Fruit fly (Drosophila melanogaster) whole organism, embryonic: Measurements from ENCODE around the gene CG4456.

Source experiments
- CG10267 ChIP-seq: fragments of 200-800 bp; sonication (Bioruptor generic); optimal IDR thresholded peaks from 2 replicates; lab custom pipeline; 2018; ENCODE audit warnings: missing biosample characterization, mild to moderate bottlenecking, missing genetic modification characterization, moderate library complexity
- CG10462 ChIP-seq: fragments of 200-800 bp; sonication (Bioruptor generic); optimal IDR thresholded peaks from 2 replicates; lab custom pipeline; 2016; ENCODE audit warnings: missing biosample characterization, missing genetic modification characterization
- CG14441 ChIP-seq: fragments of 200-800 bp; sonication (Bioruptor generic); IDR thresholded peaks from 2 replicates; pipeline ENCODE4 v1.3.6; 2022; ENCODE audit warnings: missing biosample characterization, missing genetic modification characterization
- CG15514 ChIP-seq: fragments of 200-800 bp; sonication (Bioruptor generic); optimal IDR thresholded peaks from 3 replicates; lab custom pipeline; 2017; ENCODE audit warnings: missing biosample characterization, missing genetic modification characterization, mild to moderate bottlenecking, moderate library complexity, missing genetic modification reagents
- CG16863 ChIP-seq: fragments of 200-800 bp; sonication (Bioruptor generic); optimal IDR thresholded peaks from 3 replicates; lab custom pipeline; 2016; ENCODE audit warnings: missing biosample characterization, missing genetic modification characterization
- CG17328 ChIP-seq: fragments of 200-800 bp; sonication (Bioruptor generic); IDR thresholded peaks from 2 replicates; pipeline ENCODE4 v1.3.6; 2022; ENCODE audit warnings: missing biosample characterization, missing genetic modification characterization
- CG17829 ChIP-seq: fragments of 200-800 bp; optimal IDR thresholded peaks from 2 replicates; lab custom pipeline; 2019; ENCODE audit warnings: missing biosample characterization, mild to moderate bottlenecking, missing genetic modification characterization, moderate library complexity
- CG2116 ChIP-seq: fragments of 200-800 bp; sonication (Bioruptor generic); optimal IDR thresholded peaks from 3 replicates; lab custom pipeline; 2018; ENCODE audit warnings: missing biosample characterization, mild to moderate bottlenecking, missing genetic modification characterization
- CG2889 ChIP-seq: fragments of 200-800 bp; sonication (Bioruptor generic); IDR thresholded peaks from 3 replicates; pipeline ENCODE4 v1.3.6; 2022; ENCODE audit warnings: missing biosample characterization, missing genetic modification characterization
- CG3281 ChIP-seq: fragments of 200-800 bp; sonication (Bioruptor generic); optimal IDR thresholded peaks from 3 replicates; lab custom pipeline; 2017; ENCODE audit warnings: missing biosample characterization, mild to moderate bottlenecking, missing genetic modification characterization
- CG3407 ChIP-seq: fragments of 200-800 bp; sonication (Bioruptor generic); optimal IDR thresholded peaks from 2 replicates; lab custom pipeline; 2018; ENCODE audit warnings: missing biosample characterization, mild to moderate bottlenecking, missing genetic modification characterization
- CG34224 ChIP-seq: fragments of 200-800 bp; sonication (Bioruptor generic); IDR thresholded peaks from 3 replicates; pipeline ENCODE4 v1.3.6; 2022; ENCODE audit warnings: missing biosample characterization, missing genetic modification characterization; ENCODE audit not compliant: partially characterized antibody
- CG3838 ChIP-seq: fragments of 200-800 bp; sonication (Bioruptor generic); optimal IDR thresholded peaks from 3 replicates; lab custom pipeline; 2016; ENCODE audit warnings: missing biosample characterization, missing genetic modification characterization
- CG3995 ChIP-seq: fragments of 200-800 bp; sonication (Bioruptor generic); optimal IDR thresholded peaks from 3 replicates; lab custom pipeline; 2016; ENCODE audit warnings: missing biosample characterization, missing genetic modification characterization
- CG42726 ChIP-seq: fragments of 200-800 bp; sonication (Bioruptor generic); IDR thresholded peaks from 2 replicates; pipeline ENCODE4 v1.3.6; 2022; ENCODE audit warnings: missing biosample characterization, missing genetic modification characterization; ENCODE audit not compliant: partially characterized antibody
- CG4282 ChIP-seq: fragments of 200-800 bp; sonication (Bioruptor generic); optimal IDR thresholded peaks from 2 replicates; lab custom pipeline; 2016; ENCODE audit warnings: missing biosample characterization, missing genetic modification characterization
- CG5245 ChIP-seq: fragments of 200-800 bp; sonication (Bioruptor generic); optimal IDR thresholded peaks from 3 replicates; lab custom pipeline; 2016; ENCODE audit warnings: missing biosample characterization, missing genetic modification characterization
- CG6813 ChIP-seq: fragments of 200-800 bp; sonication (Bioruptor generic); optimal IDR thresholded peaks from 2 replicates; lab custom pipeline; 2017; ENCODE audit warnings: missing biosample characterization, missing genetic modification characterization, mild to moderate bottlenecking, moderate library complexity, missing genetic modification reagents
- CG7928 ChIP-seq: fragments of 200-800 bp; sonication (Bioruptor generic); optimal IDR thresholded peaks from 2 replicates; lab custom pipeline; 2017; ENCODE audit warnings: missing biosample characterization, mild to moderate bottlenecking, missing genetic modification characterization
- CG7963 ChIP-seq: fragments of 200-800 bp; sonication (Bioruptor generic); IDR thresholded peaks from 3 replicates; pipeline ENCODE4 v1.3.6; 2022; ENCODE audit warnings: missing biosample characterization, missing genetic modification characterization; ENCODE audit not compliant: partially characterized antibody
- D19A ChIP-seq: fragments of 200-800 bp; optimal IDR thresholded peaks from 3 replicates; lab custom pipeline; 2019; ENCODE audit warnings: missing biosample characterization, mild to moderate bottlenecking, missing genetic modification characterization, moderate library complexity
- Fer1 ChIP-seq: fragments of 200-800 bp; sonication (Bioruptor generic); optimal IDR thresholded peaks from 2 replicates; lab custom pipeline; 2017; ENCODE audit warnings: missing biosample characterization, mild to moderate bottlenecking, missing genetic modification characterization
- Gsc ChIP-seq: fragments of 200-800 bp; sonication (Bioruptor generic); IDR thresholded peaks from 2 replicates; pipeline ENCODE4 v1.3.6; 2022; ENCODE audit warnings: missing biosample characterization, missing genetic modification characterization
- Hsf ChIP-seq: fragments of 200-800 bp; sonication (Bioruptor generic); optimal IDR thresholded peaks from 3 replicates; lab custom pipeline; 2016; ENCODE audit warnings: missing biosample characterization, missing genetic modification characterization
- MBD-R2 ChIP-seq: fragments of 200-800 bp; sonication (Bioruptor generic); IDR thresholded peaks from 2 replicates; pipeline ENCODE4 v1.3.6; 2022; ENCODE audit warnings: missing biosample characterization, missing genetic modification characterization
- Opbp ChIP-seq: fragments of 200-800 bp; sonication (Bioruptor generic); IDR thresholded peaks from 3 replicates; pipeline ENCODE4 v1.3.6; 2022; ENCODE audit warnings: missing biosample characterization, missing genetic modification characterization; ENCODE audit not compliant: partially characterized antibody
- Pdp1 ChIP-seq, 2 experiments: fragments of 200-800 bp; sonication (Bioruptor generic); optimal IDR thresholded peaks; 3 replicates each; lab custom pipeline; 2016; ENCODE audit warnings: missing biosample characterization in 2 of 2, missing genetic modification characterization in 2 of 2, mild to moderate bottlenecking in 1 of 2, moderate library complexity in 1 of 2
- Ravus ChIP-seq: fragments of 200-800 bp; sonication (Bioruptor generic); IDR thresholded peaks from 2 replicates; pipeline ENCODE4 v1.3.6; 2022; ENCODE audit warnings: missing biosample characterization, missing genetic modification characterization
- Sin3A ChIP-seq: fragments of >200 bp; optimal IDR thresholded peaks from 2 replicates; lab custom pipeline; 2018
- Sry-δ ChIP-seq: fragments of 200-800 bp; sonication (Bioruptor generic); optimal IDR thresholded peaks from 2 replicates; lab custom pipeline; 2016; ENCODE audit warnings: missing biosample characterization, missing genetic modification characterization
- Vsx1 ChIP-seq: fragments of 200-800 bp; sonication (Bioruptor generic); optimal IDR thresholded peaks from 2 replicates; lab custom pipeline; 2017; ENCODE audit warnings: missing biosample characterization, mild to moderate bottlenecking, missing genetic modification characterization, missing genetic modification reagents
- amos ChIP-seq: fragments of 200-800 bp; sonication (Bioruptor generic); IDR thresholded peaks from 2 replicates; pipeline ENCODE4 v1.3.6; 2022; ENCODE audit warnings: missing biosample characterization, missing genetic modification characterization; ENCODE audit not compliant: partially characterized antibody
- bsh ChIP-seq, 2 experiments: fragments of 200-800 bp; sonication (Bioruptor generic); optimal IDR thresholded peaks; 2 replicates each; lab custom pipeline; 2017 to 2018; ENCODE audit warnings: mild to moderate bottlenecking in 2 of 2, missing biosample characterization in 2 of 2, missing genetic modification characterization in 2 of 2, moderate library complexity in 1 of 2
- dpn ChIP-seq, 2 experiments: fragments of 200-800 bp; sonication (Bioruptor generic); optimal IDR thresholded peaks; 3 replicates each; lab custom pipeline; 2016; ENCODE audit warnings: missing biosample characterization in 2 of 2, missing genetic modification characterization in 2 of 2
- gsb-n ChIP-seq: fragments of 200-800 bp; sonication (Bioruptor generic); optimal IDR thresholded peaks from 3 replicates; lab custom pipeline; 2018; ENCODE audit warnings: missing biosample characterization, mild to moderate bottlenecking, missing genetic modification characterization
- hbn ChIP-seq: fragments of 200-800 bp; sonication (Bioruptor generic); IDR thresholded peaks from 2 replicates; pipeline ENCODE4 v1.3.6; 2022; ENCODE audit warnings: missing biosample characterization, missing genetic modification characterization; ENCODE audit not compliant: partially characterized antibody
- insv ChIP-seq, 2 experiments: fragments of 200-800 bp; sonication (Bioruptor generic); optimal IDR thresholded peaks; 3 replicates each; lab custom pipeline; 2016 to 2018; ENCODE audit warnings: missing biosample characterization in 2 of 2, missing genetic modification characterization in 2 of 2
- mld ChIP-seq: fragments of 200-800 bp; sonication (Bioruptor generic); IDR thresholded peaks from 3 replicates; pipeline ENCODE4 v1.3.6; 2022; ENCODE audit warnings: missing biosample characterization, missing genetic modification characterization; ENCODE audit not compliant: partially characterized antibody
- oc ChIP-seq: fragments of 200-800 bp; sonication (Bioruptor generic); optimal IDR thresholded peaks from 2 replicates; lab custom pipeline; 2018; ENCODE audit warnings: missing biosample characterization, mild to moderate bottlenecking, missing genetic modification characterization, moderate library complexity
- pzg ChIP-seq: fragments of 200-800 bp; sonication (Bioruptor generic); optimal IDR thresholded peaks from 3 replicates; lab custom pipeline; 2018; ENCODE audit warnings: missing biosample characterization, mild to moderate bottlenecking, missing genetic modification characterization, moderate library complexity
- yki ChIP-seq: fragments of >200 bp; optimal IDR thresholded peaks from 3 replicates; lab custom pipeline; 2018
- zen2 ChIP-seq: fragments of 200-800 bp; sonication (Bioruptor generic); IDR thresholded peaks from 3 replicates; pipeline ENCODE4 v1.3.6; 2022; ENCODE audit warnings: missing biosample characterization, missing genetic modification characterization; ENCODE audit not compliant: partially characterized antibody

CG4456 gene

DNA sequence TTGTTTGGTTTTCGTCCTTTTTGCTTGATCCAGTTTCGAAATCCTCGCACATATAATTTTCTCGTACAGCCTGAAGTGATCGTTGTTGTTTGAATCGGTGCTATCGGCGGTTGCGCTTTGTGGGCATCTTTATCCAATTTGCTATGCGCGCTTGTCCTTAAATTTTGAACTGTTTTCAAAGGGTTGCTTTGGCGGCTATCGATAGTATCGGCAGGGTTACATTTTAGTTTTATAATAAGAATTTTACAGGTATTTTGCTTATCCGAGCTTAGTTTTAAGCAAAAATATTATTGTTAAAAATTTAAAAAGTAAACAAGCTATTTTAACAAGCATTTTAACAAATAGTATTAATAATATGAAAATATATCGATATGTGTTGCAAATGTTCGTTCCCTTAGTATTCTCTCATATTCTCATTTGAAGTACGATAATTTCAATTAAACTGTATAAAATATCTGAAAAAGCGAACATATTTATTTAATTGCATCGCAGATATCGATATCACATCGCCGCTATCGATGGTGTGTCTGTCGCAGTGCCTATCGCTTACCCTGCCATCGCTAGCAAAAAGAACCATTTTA lies 5.6 kb upstream of the CG4456 start, which contains the start of the genes Klp67A and CG4452 (continued):
- TF ChIP-seq CG17328 (GFP tag; lab: Robert Waterston, UW) = no peak
- 0 out of 3 replicates have a peak, but pooled peaks have one; percentile 45 for TF ChIP-seq CG2889 (GFP tag; lab: Robert Waterston, UW)
- no peak for TF ChIP-seq CG10462 (GFP tag; lab: Kevin White, UChicago)
- TF ChIP-seq Opbp (GFP tag; lab: Robert Waterston, UW) = peak; percentile 85
- TF ChIP-seq oc (tag; lab: Kevin White, UChicago) = no peak
- no peak for TF ChIP-seq Gsc (GFP tag; lab: Robert Waterston, UW)
- TF ChIP-seq CG34224 = peak; percentile 89
- TF ChIP-seq Ravus (GFP tag; lab: Robert Waterston, UW) = no peak
- peak in 1 of 2 experiments; percentile 21 for TF ChIP-seq Pdp1 (GFP tag; optimal IDR thresholded peaks at IDR 0.05; lab: Kevin White, UChicago)
- peak; percentile 3 for TF ChIP-seq D19A (tag; lab: Kevin White, UChicago)
- peak; percentile 82 for TF ChIP-seq Sin3A (lab: Kevin White, UChicago)
- TF ChIP-seq bsh (GFP tag; optimal IDR thresholded peaks at IDR 0.05; lab: Kevin White, UChicago) = peak in 1 of 2 experiments; percentile 23
- TF ChIP-seq CG2116 = peak; percentile 100
- TF ChIP-seq CG5245 (GFP tag; lab: Kevin White, UChicago) = no peak
- peak; percentile 86; the same call in 2 of the 3 replicates for TF ChIP-seq zen2 (GFP tag; lab: Robert Waterston, UW)
- no peak for TF ChIP-seq yki (lab: Kevin White, UChicago)
- TF ChIP-seq MBD-R2 (GFP tag; lab: Robert Waterston, UW) = 0 out of 2 replicates have a peak, but pooled peaks have one; percentile 37
- TF ChIP-seq insv (GFP tag; optimal IDR thresholded peaks at IDR 0.05; lab: Kevin White, UChicago) = peak in 1 of 2 experiments; percentile 39
- TF ChIP-seq CG3281 (GFP tag; lab: Kevin White, UChicago) = peak; percentile 29
- TF ChIP-seq CG10267 (tag; lab: Kevin White, UChicago) = peak; percentile 75
- peak; percentile 57 for TF ChIP-seq pzg (GFP tag; lab: Kevin White, UChicago)
- peak; percentile 83 for TF ChIP-seq hbn (GFP tag; lab: Robert Waterston, UW)
- no peak for TF ChIP-seq CG6813
- peak; percentile 71 for TF ChIP-seq CG17829 (tag; lab: Kevin White, UChicago)
- peak; percentile 71 for TF ChIP-seq mld (GFP tag; lab: Robert Waterston, UW)
- TF ChIP-seq CG42726 = peak; percentile 56
- no peak for TF ChIP-seq CG3407 (GFP tag; lab: Kevin White, UChicago)
- TF ChIP-seq CG4282 (GFP tag; lab: Kevin White, UChicago) = no peak
- peak; percentile 62 for TF ChIP-seq gsb-n
- peak; percentile 78 for TF ChIP-seq CG7963
- TF ChIP-seq CG3838 (GFP tag; lab: Kevin White, UChicago) = no peak
- TF ChIP-seq CG3995 (GFP tag; lab: Kevin White, UChicago) = peak; percentile 85
- 0 out of 2 replicates have a peak, but pooled peaks have one; percentile 13 for TF ChIP-seq CG14441 (GFP tag; lab: Robert Waterston, UW)
- TF ChIP-seq Sry-δ (GFP tag; lab: Kevin White, UChicago) = peak; percentile 88
- peak in 1 of 2 experiments; percentile 26 for TF ChIP-seq dpn (GFP tag; optimal IDR thresholded peaks at IDR 0.05; lab: Kevin White, UChicago)
- TF ChIP-seq Vsx1 (GFP tag; lab: Kevin White, UChicago) = no peak
- peak; percentile 12 for TF ChIP-seq CG7928 (GFP tag; lab: Kevin White, UChicago)
- peak; percentile 16 for TF ChIP-seq Fer1
- TF ChIP-seq CG15514 (GFP tag; lab: Kevin White, UChicago) = peak; percentile 74
- TF ChIP-seq CG16863 (GFP tag; lab: Kevin White, UChicago) = no peak
- peak; percentile 48 for TF ChIP-seq Hsf (GFP tag; lab: Kevin White, UChicago)
- TF ChIP-seq amos = peak; percentile 87
